Fruit fly (Drosophila melanogaster) whole organism, embryonic: Measurements from ENCODE around the gene CG31463.

ENCODE experiments used
- CG3163 ChIP-seq: fragments of 200-800 bp; sonication (Bioruptor generic); optimal IDR thresholded peaks from 3 replicates; lab custom pipeline; 2016; ENCODE audit warnings: missing biosample characterization, missing genetic modification characterization
- CG4820 ChIP-seq: fragments of 200-800 bp; sonication (Bioruptor generic); optimal IDR thresholded peaks from 3 replicates; lab custom pipeline; 2016; ENCODE audit warnings: missing biosample characterization, missing genetic modification characterization
- CG5245 ChIP-seq: fragments of 200-800 bp; sonication (Bioruptor generic); optimal IDR thresholded peaks from 3 replicates; lab custom pipeline; 2016; ENCODE audit warnings: missing biosample characterization, missing genetic modification characterization
- CG9817 ChIP-seq: fragments of 200-800 bp; sonication (Bioruptor generic); optimal IDR thresholded peaks from 2 replicates; lab custom pipeline; 2018; ENCODE audit warnings: missing biosample characterization, mild to moderate bottlenecking, missing genetic modification characterization, moderate library complexity
- Sin3A ChIP-seq: fragments of >200 bp; optimal IDR thresholded peaks from 2 replicates; lab custom pipeline; 2018
- Sry-β ChIP-seq: fragments of 200-800 bp; sonication (Bioruptor generic); optimal IDR thresholded peaks from 2 replicates; lab custom pipeline; 2018; ENCODE audit warnings: missing biosample characterization, mild to moderate bottlenecking, missing genetic modification characterization, moderate library complexity
- h ChIP-seq: fragments of >200 bp; optimal IDR thresholded peaks from 2 replicates; lab custom pipeline; 2017
- inv ChIP-seq: fragments of 200-800 bp; sonication (Bioruptor generic); IDR thresholded peaks from 2 replicates; pipeline ENCODE4 v1.3.6; 2022; ENCODE audit warnings: missing biosample characterization, missing genetic modification characterization; ENCODE audit not compliant: partially characterized antibody
- jumu ChIP-seq: fragments of 200-800 bp; sonication (Bioruptor generic); optimal IDR thresholded peaks from 3 replicates; lab custom pipeline; 2016; ENCODE audit warnings: missing biosample characterization, missing genetic modification characterization
- pum ChIP-seq: fragments of 200-800 bp; sonication (Bioruptor generic); optimal IDR thresholded peaks from 2 replicates; lab custom pipeline; 2016; ENCODE audit warnings: missing biosample characterization, missing genetic modification characterization
- sens ChIP-seq: fragments of 200-800 bp; sonication (Bioruptor generic); peaks from one replicate; lab custom pipeline; 2016; ENCODE audit warnings: missing biosample characterization, missing genetic modification characterization
- tap ChIP-seq: fragments of 200-800 bp; optimal IDR thresholded peaks from 3 replicates; lab custom pipeline; 2019; ENCODE audit warnings: missing biosample characterization, mild to moderate bottlenecking, missing genetic modification characterization, moderate library complexity

- TF ChIP-seq inv (GFP tag; lab: Robert Waterston, UW) (peak; percentile 67), CG4820 (GFP tag; lab: Kevin White, UChicago) (no peak), pum (GFP tag; lab: Kevin White, UChicago) (peak; percentile 12), Sin3A (lab: Kevin White, UChicago) (peak; percentile 67), h (lab: Kevin White, UChicago) (no peak), tap (tag; lab: Kevin White, UChicago) (no peak), CG5245 (peak; percentile 44), CG3163 (GFP tag; lab: Kevin White, UChicago) (no peak), jumu (GFP tag; lab: Kevin White, UChicago) (peak; percentile 63), Sry-β (no peak), CG9817 (tag; lab: Kevin White, UChicago) (peak; percentile 38), sens (GFP tag; lab: Kevin White, UChicago) (peak; percentile 91)
These were observed 13.0 kb downstream of the CG31463 start, which contains the start of gene Sgt1 for dm6 chr3R:8305110-8305509.
